Worm (Caenorhabditis elegans): ENCODE results near the gene Y67A10A.3.
"Not testable (repeated sequence)": the region's sequence is repeated elsewhere in the genome, so short reads cannot be mapped to it uniquely, and the experiment has no call there.

Gene Y67A10A.3

DNA sequence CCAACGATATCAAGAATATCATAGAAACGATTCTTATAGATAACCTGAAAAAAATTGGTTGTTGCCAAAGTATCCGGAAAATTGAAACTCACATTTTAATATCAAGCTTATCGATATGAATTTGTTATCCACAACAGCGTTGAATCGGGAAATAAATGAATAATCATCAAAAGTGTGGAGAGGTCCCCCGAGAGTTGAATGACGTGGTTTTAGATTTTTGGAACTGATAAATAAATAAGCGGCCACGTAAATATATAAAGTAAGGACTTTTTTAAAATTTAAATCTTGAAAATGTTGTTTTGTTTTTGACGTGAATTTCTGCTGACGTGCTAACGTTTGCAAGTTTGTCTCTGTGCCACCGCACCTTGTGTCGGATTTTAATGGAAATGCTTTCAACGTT lies at the start of gene Y67A10A.3:
Gene Y67A10A.3, minus strand, starts transcription at position 101 of the 400 bp plus-strand sequence.
- TF ChIP-seq ref-2 (tag; optimal IDR thresholded peaks at IDR 0.05): no peak
- no peak for TF ChIP-seq ahr-1 (tag; optimal IDR thresholded peaks at IDR 0.05)
- TF ChIP-seq pag-3 (tag; optimal IDR thresholded peaks at IDR 0.05; ENCODE audit: borderline replicate concordance): no peak
- TF ChIP-seq sdc-2 (tag; optimal IDR thresholded peaks at IDR 0.05): no peak
- no peak for TF ChIP-seq lim-6 (tag; optimal IDR thresholded peaks at IDR 0.05)
- no peak for TF ChIP-seq zip-5 (tag; optimal IDR thresholded peaks at IDR 0.05)

ce11 chrIV:14383474-14383873 lies 49.2 kb upstream of the Y67A10A.3 start, which contains the start of gene paqr-3:
paqr-3 (minus strand) TSS chrIV:14383683.
- TF ChIP-seq ceh-31 (tag; optimal IDR thresholded peaks at IDR 0.05) (no peak), ceh-30 (tag; optimal IDR thresholded peaks at IDR 0.05) (no peak)

ce11 chrIV:14379191-14379590 lies 44.9 kb upstream of the Y67A10A.3 start:
- TF ChIP-seq ceh-45 (GFP tag; IDR thresholded peaks at IDR 0.05) (no peak), ceh-24 (tag; optimal IDR thresholded peaks at IDR 0.05) (no peak), hlh-6 (tag; optimal IDR thresholded peaks at IDR 0.05) (no peak), nfya-1 (tag; optimal IDR thresholded peaks at IDR 0.05) (no peak), ceh-14 (tag; optimal IDR thresholded peaks at IDR 0.05) (no peak), pha-4 (tag; optimal IDR thresholded peaks at IDR 0.05) (no peak), sox-4 (tag; optimal IDR thresholded peaks at IDR 0.05) (no peak), ahr-1 (tag; optimal IDR thresholded peaks at IDR 0.05) (no peak)

DNA sequence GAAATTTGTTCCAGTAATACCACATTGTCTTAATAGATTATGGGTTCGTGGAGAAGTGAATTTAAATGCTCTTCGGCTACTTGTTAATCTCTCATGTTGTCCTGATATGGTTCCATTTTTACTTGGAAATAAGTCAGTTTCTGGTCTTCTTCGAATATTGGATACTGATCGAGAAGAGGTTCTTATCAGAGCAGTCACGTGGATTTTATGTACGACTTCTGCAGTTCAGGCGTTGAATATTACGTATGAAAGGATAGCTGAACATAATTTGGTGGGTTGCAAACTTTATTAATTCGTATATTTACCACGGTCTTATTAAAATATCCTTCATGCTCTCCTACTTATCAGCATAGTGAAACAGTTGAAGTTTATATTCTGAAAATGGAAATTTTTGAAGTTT lies 43.6 kb upstream of the Y67A10A.3 start:
- no peak for TF ChIP-seq hlh-13 (GFP tag; optimal IDR thresholded peaks at IDR 0.05)
- no peak for TF ChIP-seq ztf-16 (tag; optimal IDR thresholded peaks at IDR 0.05)
- TF ChIP-seq ceh-19 (GFP tag; optimal IDR thresholded peaks at IDR 0.05): no peak
- TF ChIP-seq elt-2 (tag; optimal IDR thresholded peaks at IDR 0.05): no peak
- TF ChIP-seq zip-5 (tag; optimal IDR thresholded peaks at IDR 0.05): no peak
- no peak for TF ChIP-seq sox-2 (GFP tag; IDR thresholded peaks at IDR 0.05)
- no peak for TF ChIP-seq C38D4.7 (GFP tag; optimal IDR thresholded peaks at IDR 0.05)
- no peak for TF ChIP-seq ahr-1 (tag; optimal IDR thresholded peaks at IDR 0.05)
- TF ChIP-seq odd-2 (tag; optimal IDR thresholded peaks at IDR 0.05): no peak
- TF ChIP-seq pha-2 (tag; optimal IDR thresholded peaks at IDR 0.05): no peak
- no peak for TF ChIP-seq ceh-22 (tag; optimal IDR thresholded peaks at IDR 0.05)
- TF ChIP-seq unc-3 (GFP tag; conservative IDR thresholded peaks at IDR 0.05): no peak
- TF ChIP-seq unc-3 (tag; optimal IDR thresholded peaks at IDR 0.05): no peak
- no peak for TF ChIP-seq rnt-1 (tag; optimal IDR thresholded peaks at IDR 0.05)
- no peak for TF ChIP-seq ceh-30 (tag; optimal IDR thresholded peaks at IDR 0.05)
- TF ChIP-seq nfya-1 (tag; optimal IDR thresholded peaks at IDR 0.05): no peak
- no peak for TF ChIP-seq pag-3 (tag; optimal IDR thresholded peaks at IDR 0.05; ENCODE audit: borderline replicate concordance)
- no peak for TF ChIP-seq madf-2 (tag; optimal IDR thresholded peaks at IDR 0.05)
- TF ChIP-seq pha-4 (tag; optimal IDR thresholded peaks at IDR 0.05): no peak

DNA sequence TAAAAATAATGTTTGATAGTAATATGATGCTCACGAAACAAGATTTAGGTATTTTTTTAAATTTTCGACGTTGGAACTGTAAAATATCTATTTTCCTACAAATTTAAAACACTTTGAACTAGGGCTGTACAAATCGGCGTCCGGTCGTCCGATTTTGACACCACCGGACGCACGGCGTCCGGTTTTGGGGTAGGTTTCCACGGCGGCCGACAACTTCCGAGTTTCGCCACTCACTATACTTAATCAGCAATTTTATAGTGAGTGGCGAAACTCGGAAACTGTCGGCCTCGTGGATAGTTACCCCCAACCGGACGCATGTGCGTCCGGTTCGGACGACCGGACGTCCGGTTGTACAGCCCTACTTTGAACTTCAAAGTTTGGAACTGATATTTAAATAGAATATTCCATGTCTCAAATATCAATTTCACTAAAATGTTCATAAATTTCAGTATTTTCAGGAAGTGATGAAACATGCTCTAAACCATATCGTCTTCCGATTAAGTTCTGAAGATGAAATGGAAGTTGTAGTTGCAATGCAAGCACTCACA lies 43.1 kb upstream of the Y67A10A.3 start:
- no peak for TF ChIP-seq ceh-34 (tag; optimal IDR thresholded peaks at IDR 0.05)
- no peak for TF ChIP-seq ceh-48 (tag; optimal IDR thresholded peaks at IDR 0.05)
- TF ChIP-seq dve-1 (tag; optimal IDR thresholded peaks at IDR 0.05): no peak
- no peak for TF ChIP-seq F13H6.1 (tag; optimal IDR thresholded peaks at IDR 0.05)

DNA sequence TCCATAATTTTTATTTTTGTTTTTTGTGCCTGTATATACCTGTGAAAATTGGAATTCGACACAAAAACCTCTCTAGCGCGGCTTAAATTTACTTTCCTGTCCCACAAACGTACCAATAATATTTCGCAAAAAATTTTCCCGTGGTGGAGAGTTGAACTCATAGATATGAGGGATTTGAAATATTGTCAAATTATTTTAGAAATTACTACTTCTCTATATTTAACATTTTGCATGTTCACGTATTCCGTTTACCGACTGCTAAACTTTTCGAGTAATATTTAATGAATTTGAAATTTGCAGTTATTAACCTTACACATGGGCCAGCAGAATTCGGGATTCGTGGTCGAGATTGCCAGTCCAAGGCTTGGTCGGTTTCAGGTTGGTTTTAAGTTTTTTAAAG lies 39.6 kb upstream of the Y67A10A.3 start, which contains the start of gene Y67A10A.7:
Gene Y67A10A.7, plus strand, starts transcription at position 301 of the 400 bp plus-strand sequence.
- not testable (repeated sequence) for TF ChIP-seq hlh-15 (tag; optimal IDR thresholded peaks at IDR 0.05); lim-6 (tag; optimal IDR thresholded peaks at IDR 0.05); mec-3 (tag; optimal IDR thresholded peaks at IDR 0.05; ENCODE audit: borderline replicate concordance)

Data from whole organism, late embryonic.